Worm (Caenorhabditis elegans): ENCODE measurements around the gene cct-2.

- TF ChIP-seq unc-62 (GFP tag; optimal IDR thresholded peaks at IDR 0.05) (no peak), ztf-28 (GFP tag; IDR thresholded peaks at IDR 0.05) (no peak), mxl-1 (tag; optimal IDR thresholded peaks at IDR 0.05) (no peak), ZK185.1 (tag; optimal IDR thresholded peaks at IDR 0.05; ENCODE audit: poor library complexity, severe bottlenecking) (no peak), ama-1 (optimal IDR thresholded peaks at IDR 0.05) (no peak), ama-1 (GFP tag; optimal IDR thresholded peaks at IDR 0.05) (no peak), hsf-1 (GFP tag; IDR thresholded peaks at IDR 0.05) (no peak), ets-4 (GFP tag; optimal IDR thresholded peaks at IDR 0.05) (no peak), unc-130 (GFP tag; optimal IDR thresholded peaks at IDR 0.05) (no peak), dpff-1 (tag; optimal IDR thresholded peaks at IDR 0.05) (no peak), F37B4.10 (GFP tag; IDR thresholded peaks at IDR 0.05) (no peak), cebp-2 (GFP tag; IDR thresholded peaks at IDR 0.05) (no peak), mcd-1 (GFP tag; IDR thresholded peaks at IDR 0.05) (no peak)
Observed at ce11 chrII:8884262-8884949, 43.1 kb upstream of the cct-2 start, which contains the start of the genes T07D4.5 and ddx-19.
